Worm (Caenorhabditis elegans): ENCODE data around the gene pigb-1.

ce11 chrII:4942829-4943228 lies 50.0 kb downstream of the pigb-1 start:
- no peak for TF ChIP-seq klf-2 (GFP tag; conservative IDR thresholded peaks at IDR 0.05)
- no peak for TF ChIP-seq ztf-23 (GFP tag; IDR thresholded peaks at IDR 0.05)
- no peak for TF ChIP-seq tab-1 (GFP tag; IDR thresholded peaks at IDR 0.05)
